Fruit fly (Drosophila melanogaster): ENCODE measurements around the gene abd-A.

Gene abd-A

dm6 chr3R:16837583-16838198 lies 7.8 kb upstream of the abd-A start:
- peak; percentile 19 for TF ChIP-seq CG6254 (GFP tag; optimal IDR thresholded peaks at IDR 0.05)
- no peak for TF ChIP-seq BtbVII (GFP tag; optimal IDR thresholded peaks at IDR 0.05)
- TF ChIP-seq cad (GFP tag; optimal IDR thresholded peaks at IDR 0.05) = no peak
- TF ChIP-seq CG11560 (tag; IDR thresholded peaks at IDR 0.05) = no peak
- TF ChIP-seq B-H2 (GFP tag; optimal IDR thresholded peaks at IDR 0.05) = no peak
- TF ChIP-seq Bgb (GFP tag; IDR thresholded peaks at IDR 0.05; ENCODE audit: partially characterized antibody) = no peak
- peak; percentile 2 for TF ChIP-seq CG2120 (GFP tag; optimal IDR thresholded peaks at IDR 0.05)
- peak; percentile 59 for TF ChIP-seq CG4424 (GFP tag; optimal IDR thresholded peaks at IDR 0.05)
- TF ChIP-seq Hey (tag; optimal IDR thresholded peaks at IDR 0.05) = no peak
- TF ChIP-seq kah (GFP tag; optimal IDR thresholded peaks at IDR 0.05) = no peak
- TF ChIP-seq CG2116 (GFP tag; optimal IDR thresholded peaks at IDR 0.05) = peak; percentile 10
- TF ChIP-seq CG13123 (GFP tag; optimal IDR thresholded peaks at IDR 0.05) = no peak
- peak; percentile 52 for TF ChIP-seq Xbp1 (GFP tag; optimal IDR thresholded peaks at IDR 0.05)
- TF ChIP-seq Sin3A (optimal IDR thresholded peaks at IDR 0.05) = no peak
- TF ChIP-seq Eip74EF (GFP tag; optimal IDR thresholded peaks at IDR 0.05) = no peak
- TF ChIP-seq Hsf (GFP tag; optimal IDR thresholded peaks at IDR 0.05) = peak; percentile 15
- peak; percentile 35 for TF ChIP-seq CG16815 (GFP tag; optimal IDR thresholded peaks at IDR 0.05)
- TF ChIP-seq CG15073 (GFP tag; optimal IDR thresholded peaks at IDR 0.05) = no peak
- TF ChIP-seq Pdp1 (GFP tag; optimal IDR thresholded peaks at IDR 0.05) = no peak
- no peak for TF ChIP-seq CG12219 (GFP tag; optimal IDR thresholded peaks at IDR 0.05)
- TF ChIP-seq ssp (GFP tag; IDR thresholded peaks at IDR 0.05) = no peak; the same call in 1 of the 2 replicates
- no peak for TF ChIP-seq maf-S (GFP tag; optimal IDR thresholded peaks at IDR 0.05)
- TF ChIP-seq CG10321 (GFP tag; IDR thresholded peaks at IDR 0.05) = no peak
- no peak for TF ChIP-seq dati (GFP tag; IDR thresholded peaks at IDR 0.05)
- 0 out of 2 replicates have a peak, but pooled peaks have one; percentile 38 for TF ChIP-seq CG5953 (GFP tag; IDR thresholded peaks at IDR 0.05)
- TF ChIP-seq Ada2b (GFP tag; IDR thresholded peaks at IDR 0.05) = peak; percentile 34
- TF ChIP-seq NFAT (GFP tag; IDR thresholded peaks at IDR 0.05) = no peak
- TF ChIP-seq aop (GFP tag; IDR thresholded peaks at IDR 0.05) = no peak
- peak; percentile 15; the same call in 1 of the 2 replicates for TF ChIP-seq CG11247 (GFP tag; IDR thresholded peaks at IDR 0.05)
- no peak for TF ChIP-seq CHES-1-like (GFP tag; optimal IDR thresholded peaks at IDR 0.05)
- 0 out of 3 replicates have a peak, but pooled peaks have one; percentile 34 for TF ChIP-seq CG11695 (GFP tag; IDR thresholded peaks at IDR 0.05)
- TF ChIP-seq ERR (GFP tag; optimal IDR thresholded peaks at IDR 0.05) = no peak
- no peak for TF ChIP-seq caup (GFP tag; optimal IDR thresholded peaks at IDR 0.05; ENCODE audit: severe bottlenecking)
- peak; percentile 61 for TF ChIP-seq trem (tag; optimal IDR thresholded peaks at IDR 0.05)
- no peak for TF ChIP-seq CG8281 (tag; optimal IDR thresholded peaks at IDR 0.05)
- TF ChIP-seq CG8944 (GFP tag; optimal IDR thresholded peaks at IDR 0.05) = no peak
- no peak for TF ChIP-seq Dfd (GFP tag; optimal IDR thresholded peaks at IDR 0.05)
- TF ChIP-seq pros (GFP tag; optimal IDR thresholded peaks at IDR 0.05) = no peak
- TF ChIP-seq dpn (GFP tag; optimal IDR thresholded peaks at IDR 0.05) = peak in 1 of 2 experiments; percentile 50
- no peak for TF ChIP-seq tx (GFP tag; optimal IDR thresholded peaks at IDR 0.05)
- TF ChIP-seq abd-A (tag; optimal IDR thresholded peaks at IDR 0.05) = peak; percentile 74
- no peak for TF ChIP-seq Vsx1 (GFP tag; optimal IDR thresholded peaks at IDR 0.05)
- no peak for TF ChIP-seq CG17568 (GFP tag; optimal IDR thresholded peaks at IDR 0.05)
- no peak for TF ChIP-seq zfh2 (GFP tag; optimal IDR thresholded peaks at IDR 0.05)
- TF ChIP-seq CG1792 (GFP tag; optimal IDR thresholded peaks at IDR 0.05) = no peak
- peak; percentile 73 for TF ChIP-seq CG8924 (tag; optimal IDR thresholded peaks at IDR 0.05)
- TF ChIP-seq CG6813 (GFP tag; optimal IDR thresholded peaks at IDR 0.05) = peak; percentile 21
- TF ChIP-seq CG15269 (tag; optimal IDR thresholded peaks at IDR 0.05) = peak; percentile 57
- TF ChIP-seq Lim3 (GFP tag; IDR thresholded peaks at IDR 0.05) = no peak
- TF ChIP-seq fd3F (GFP tag; optimal IDR thresholded peaks at IDR 0.05) = no peak
